Worm (Caenorhabditis elegans) whole organism, dauer: ENCODE results near the gene srw-29.
"Not testable (repeated sequence)": the region's sequence is repeated elsewhere in the genome, so short reads cannot be mapped to it uniquely, and the experiment has no call there.

Experiments used
- unc-62 ChIP-seq: sonication (generic microtip); optimal IDR thresholded peaks from 2 replicates; lab custom pipeline; 2017; ENCODE audit warnings: missing biosample characterization, missing genetic modification reagents, missing genetic modification characterization

srw-29 gene

DNA sequence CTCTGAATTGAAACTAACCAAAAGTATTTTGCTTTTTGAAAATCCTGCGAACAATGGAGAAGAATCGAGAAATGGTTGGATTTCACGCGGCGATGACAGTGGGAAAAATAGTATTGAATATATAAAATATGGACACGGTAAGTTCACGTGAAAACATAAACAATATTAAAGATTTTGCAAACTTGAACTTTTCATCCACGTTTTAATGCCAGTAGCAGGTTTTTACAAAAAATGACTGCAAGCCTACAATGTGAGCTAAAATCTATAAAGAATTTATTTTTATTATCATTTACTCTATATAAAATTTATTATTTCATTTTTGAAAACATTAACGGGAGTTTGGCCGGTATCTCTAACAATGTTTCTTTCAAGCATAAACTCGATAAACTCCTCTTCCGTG is 5.2 kb upstream of the srw-29 start, which contains the start of gene F26D2.10:
TSS of gene F26D2.10 (minus strand) at position 101 of the 400 bp plus-strand sequence.
- no peak for TF ChIP-seq unc-62 (GFP tag; lab: Kevin White, UChicago)

DNA sequence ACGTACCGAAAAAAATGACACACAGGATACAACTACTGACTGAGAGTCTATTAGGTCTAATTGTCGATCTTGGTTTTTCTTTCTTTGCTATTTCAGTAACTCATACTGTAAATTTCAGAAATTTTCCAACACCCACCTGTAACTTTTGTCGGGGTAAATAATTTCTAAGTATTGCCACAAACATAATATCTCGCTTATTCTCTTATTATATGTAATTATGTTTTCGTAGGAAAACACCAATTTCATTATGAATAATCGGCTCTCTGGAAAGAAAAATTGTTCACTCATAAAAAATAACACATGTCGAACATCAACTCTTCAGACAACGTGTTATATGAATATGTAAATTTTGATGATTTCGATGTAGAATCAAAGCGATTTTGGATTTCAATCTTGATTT is 3.6 kb downstream of the srw-29 start, which contains the start of gene srw-48:
TSS of gene srw-48 (plus strand) at position 301 of the 400 bp plus-strand sequence.
- TF ChIP-seq unc-62 (GFP tag; lab: Kevin White, UChicago), result no peak

DNA sequence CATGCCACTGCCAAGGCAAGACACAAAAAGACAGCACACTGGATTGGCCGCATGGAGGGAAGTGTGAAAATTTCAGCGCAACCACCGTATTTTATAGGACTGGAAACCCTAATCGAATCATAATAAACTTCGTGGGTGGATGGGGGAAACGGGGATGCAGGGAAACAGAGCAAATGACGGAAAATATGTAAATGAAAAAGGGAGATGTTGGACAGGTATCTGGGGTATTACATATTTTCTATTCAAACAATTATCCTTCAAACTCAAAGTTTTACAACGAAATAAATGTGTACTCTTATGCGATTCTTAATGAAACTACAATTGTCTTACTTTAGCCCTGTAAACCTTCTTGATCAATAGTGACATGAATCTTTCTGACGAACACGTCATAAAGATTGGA is 4.6 kb downstream of the srw-29 start, which contains the start of gene F26D2.16:
TSS of gene F26D2.16 (minus strand) at position 101 of the 400 bp plus-strand sequence.
- TF ChIP-seq unc-62 (GFP tag; lab: Kevin White, UChicago), result no peak

DNA sequence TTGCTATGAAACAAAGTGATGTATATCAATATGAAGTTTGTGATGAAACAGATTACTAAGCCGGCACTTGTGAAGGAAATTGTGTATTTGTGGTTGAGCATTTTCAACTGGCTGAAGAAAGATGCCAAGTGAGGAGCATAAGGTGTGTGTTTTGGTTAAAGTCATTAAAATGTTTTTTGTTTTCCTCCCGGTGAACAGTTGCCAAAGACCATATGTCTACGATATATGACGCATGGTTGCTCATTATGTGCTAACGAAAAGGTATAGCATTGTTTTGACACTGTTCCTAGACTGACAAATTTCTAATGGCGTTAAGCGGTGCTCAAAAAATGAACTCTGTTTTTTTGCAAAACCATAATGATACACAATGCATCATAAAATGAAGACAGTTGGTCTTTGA is 7.3 kb downstream of the srw-29 start, which contains the start of gene str-55:
TSS of gene str-55 (minus strand) at position 101 of the 400 bp plus-strand sequence.
- no peak for TF ChIP-seq unc-62 (GFP tag; lab: Kevin White, UChicago)

DNA sequence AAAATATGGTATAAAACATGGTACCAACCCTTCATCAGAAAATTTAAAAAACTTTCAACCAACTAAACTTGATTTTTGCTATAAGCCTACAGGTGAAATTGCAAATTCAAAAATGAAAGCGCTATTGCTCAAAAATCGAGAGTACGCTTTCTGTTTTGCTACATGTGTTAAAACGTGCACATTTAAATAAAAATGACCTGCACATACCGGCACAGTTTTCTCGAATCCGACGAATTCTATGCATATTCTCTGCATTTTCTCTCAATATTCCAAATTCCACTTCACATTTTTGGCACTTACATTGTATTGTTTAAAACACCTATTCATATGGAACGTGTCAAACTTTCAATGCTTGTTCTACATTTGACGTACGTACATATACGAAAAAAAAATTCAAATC is 13.8 kb downstream of the srw-29 start, which contains the start of gene srh-145:
TSS of gene srh-145 (plus strand) at position 193 of the 400 bp plus-strand sequence.
- TF ChIP-seq unc-62 (GFP tag; lab: Kevin White, UChicago), result no peak

DNA sequence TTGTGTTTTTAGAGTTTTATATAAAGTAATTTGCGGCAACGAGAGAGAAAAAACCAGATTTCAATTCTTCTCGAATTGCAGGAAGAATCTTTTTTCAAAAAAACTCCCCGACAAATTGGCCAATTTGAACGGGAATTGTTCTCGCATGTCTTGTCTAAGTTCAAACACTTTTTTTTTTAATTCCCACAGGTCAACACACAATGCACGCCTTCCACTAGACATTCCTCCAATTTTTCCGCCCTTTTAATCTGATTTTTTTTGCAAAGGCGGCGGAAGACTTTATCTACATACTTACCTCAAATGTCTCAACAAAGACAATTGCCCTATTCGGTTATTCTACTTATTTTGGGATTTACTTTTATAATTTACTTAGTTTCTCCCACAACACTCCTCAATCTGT is 16.7 kb downstream of the srw-29 start, which contains the start of gene F26D2.3:
TSS of gene F26D2.3 (plus strand) at position 301 of the 400 bp plus-strand sequence.
- no peak for TF ChIP-seq unc-62 (GFP tag; lab: Kevin White, UChicago)

DNA sequence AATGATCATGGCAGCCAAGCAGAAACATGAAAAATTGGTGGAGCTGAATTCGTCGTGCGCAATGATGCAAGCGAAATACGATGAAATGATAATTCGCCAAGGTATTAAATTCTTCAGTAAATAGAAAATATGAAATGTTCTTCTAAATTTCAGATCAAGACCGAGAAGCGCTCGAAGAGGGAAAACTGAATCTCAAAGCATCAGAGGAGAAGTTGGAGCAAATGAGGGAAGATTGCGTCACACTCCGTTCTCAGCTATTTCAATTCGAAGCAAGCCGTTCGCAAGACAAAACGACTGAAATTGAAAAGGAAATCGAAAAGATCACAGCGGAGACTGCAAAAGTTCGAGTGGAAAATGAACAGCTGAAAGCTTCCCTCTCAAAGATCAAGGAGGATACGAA is 18.0 kb downstream of the srw-29 start:
- no peak for TF ChIP-seq unc-62 (GFP tag; lab: Kevin White, UChicago)

DNA sequence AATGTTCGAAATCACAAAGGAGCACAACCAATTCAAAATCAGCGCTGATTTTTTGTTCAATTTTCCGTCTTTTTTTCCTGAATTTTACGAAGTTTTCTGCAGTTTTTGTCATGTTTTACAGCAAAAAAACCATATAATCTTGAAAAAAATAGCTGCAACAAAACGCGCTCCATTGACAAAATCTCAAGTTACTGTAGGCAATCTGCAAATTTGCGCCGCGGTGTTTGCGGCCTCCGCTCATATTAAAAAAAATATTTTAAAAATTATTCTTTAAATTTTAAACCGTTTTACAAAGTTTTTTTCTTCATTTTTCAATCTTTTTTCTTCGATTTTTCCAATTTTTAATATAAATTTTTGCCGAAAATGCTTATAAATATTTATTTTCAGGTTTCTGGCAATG is 19.0 kb downstream of the srw-29 start:
- TF ChIP-seq unc-62 (GFP tag; lab: Kevin White, UChicago), result no peak

DNA sequence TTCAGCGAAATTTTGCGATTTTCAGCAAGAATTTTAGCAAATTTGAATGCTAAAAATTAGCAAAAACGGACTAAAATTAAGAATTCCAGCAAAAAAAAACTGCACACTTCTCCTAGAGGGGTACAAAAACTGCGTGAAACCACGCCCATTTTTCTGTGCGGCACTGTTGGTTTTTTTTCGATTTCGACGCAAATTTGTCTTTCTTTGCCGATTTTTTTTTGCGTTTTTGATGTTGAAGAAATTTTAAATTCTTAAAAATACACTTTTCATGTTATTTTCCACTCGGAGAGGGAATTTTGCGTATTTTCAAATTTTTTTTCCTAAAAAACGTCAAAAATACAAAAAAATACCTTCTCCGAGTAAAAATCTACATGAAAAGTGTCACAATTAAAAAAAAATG is 20.4 kb downstream of the srw-29 start, which contains the start of gene syp-1:
TSS of gene syp-1 (plus strand) at position 301 of the 400 bp plus-strand sequence.
- TF ChIP-seq unc-62 (GFP tag; lab: Kevin White, UChicago), result no peak

DNA sequence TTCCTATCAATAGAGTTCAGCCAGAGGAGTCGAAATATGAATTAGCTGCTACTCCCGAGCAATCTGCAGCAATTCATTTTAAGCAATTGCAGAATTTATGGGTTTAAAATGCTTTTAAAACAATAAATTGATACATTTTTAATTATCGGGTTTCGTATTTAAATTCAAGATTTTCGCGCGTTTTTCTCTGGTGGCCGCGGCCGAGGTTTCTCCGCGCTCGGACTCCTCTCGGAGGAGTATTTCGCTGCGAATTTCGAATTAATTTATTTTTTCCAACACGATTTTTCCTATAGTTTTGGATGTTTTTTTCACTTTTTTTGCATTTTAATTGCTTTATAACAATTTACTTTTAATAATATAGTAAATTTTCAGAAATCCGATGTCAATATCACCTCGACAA is 22.8 kb downstream of the srw-29 start, which contains the start of gene F13A7.14:
TSS of gene F13A7.14 (plus strand) at position 373 of the 400 bp plus-strand sequence.
- no peak for TF ChIP-seq unc-62 (GFP tag; lab: Kevin White, UChicago)

DNA sequence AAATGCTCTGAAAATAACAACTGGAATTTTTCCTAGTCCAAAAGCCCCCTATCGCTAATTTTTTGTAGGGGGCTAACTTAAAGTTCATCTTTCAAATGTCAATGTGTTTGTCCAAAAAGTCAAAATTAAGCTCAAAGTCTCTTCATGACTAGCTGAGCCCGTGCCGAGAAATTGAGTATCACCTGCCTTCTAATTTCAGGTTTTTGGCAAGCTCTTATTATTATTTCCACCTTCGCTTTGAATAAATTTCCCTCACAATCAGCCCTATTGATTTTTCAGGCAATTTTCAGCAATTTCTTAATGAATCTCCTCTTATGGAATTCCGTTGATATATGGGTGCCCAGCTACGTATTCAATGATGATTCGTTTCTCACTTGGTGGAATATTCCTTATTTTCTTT is 24.9 kb downstream of the srw-29 start, which contains the start of gene sre-36:
TSS of gene sre-36 (plus strand) at position 301 of the 400 bp plus-strand sequence.
- TF ChIP-seq unc-62 (GFP tag; lab: Kevin White, UChicago), result no peak

DNA sequence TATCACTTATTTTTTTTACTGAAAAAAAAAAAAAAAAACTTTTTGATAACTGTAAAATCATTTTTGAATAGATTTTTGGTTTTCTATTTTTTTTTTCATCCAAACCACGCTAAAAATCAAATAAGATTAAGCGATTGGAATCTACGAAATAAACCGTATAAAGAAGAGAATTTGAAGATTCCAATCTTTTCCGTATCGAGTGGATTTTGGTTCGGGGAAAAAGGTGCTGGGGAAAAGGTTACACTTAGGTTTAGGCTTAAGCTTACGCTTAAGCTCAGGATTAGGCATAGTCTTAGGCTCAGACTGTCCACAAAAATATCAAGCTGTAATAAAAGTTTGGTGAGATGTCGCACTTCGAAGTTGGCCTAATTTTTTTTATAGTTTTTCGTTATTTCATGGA is 28.6 kb downstream of the srw-29 start, which contains the start of gene F13A7.12:
TSS of gene F13A7.12 (plus strand) at position 301 of the 400 bp plus-strand sequence.
- TF ChIP-seq unc-62 (GFP tag; lab: Kevin White, UChicago), result no peak

DNA sequence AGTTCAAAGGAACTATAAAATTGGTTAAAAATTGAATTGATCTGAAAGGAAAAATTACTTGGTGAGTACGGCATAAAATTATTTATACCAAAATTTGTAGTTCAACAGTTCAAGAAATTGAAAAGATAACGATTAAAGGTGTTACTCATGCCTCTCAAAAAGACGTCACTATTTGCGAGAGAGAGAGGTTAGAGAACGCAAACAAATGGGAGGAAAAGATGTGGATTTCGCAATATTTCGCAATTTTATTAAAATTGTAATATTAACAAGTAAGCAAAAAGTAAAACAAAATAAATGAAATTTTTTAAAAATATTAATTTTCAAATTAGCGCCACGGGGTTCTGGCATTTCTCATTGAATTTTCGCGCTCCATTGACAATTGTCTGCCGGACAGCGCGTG is 29.2 kb downstream of the srw-29 start, which contains the start of gene F13A7.11:
TSS of gene F13A7.11 (minus strand) at position 174 of the 400 bp plus-strand sequence.
- no peak for TF ChIP-seq unc-62 (GFP tag; lab: Kevin White, UChicago)

DNA sequence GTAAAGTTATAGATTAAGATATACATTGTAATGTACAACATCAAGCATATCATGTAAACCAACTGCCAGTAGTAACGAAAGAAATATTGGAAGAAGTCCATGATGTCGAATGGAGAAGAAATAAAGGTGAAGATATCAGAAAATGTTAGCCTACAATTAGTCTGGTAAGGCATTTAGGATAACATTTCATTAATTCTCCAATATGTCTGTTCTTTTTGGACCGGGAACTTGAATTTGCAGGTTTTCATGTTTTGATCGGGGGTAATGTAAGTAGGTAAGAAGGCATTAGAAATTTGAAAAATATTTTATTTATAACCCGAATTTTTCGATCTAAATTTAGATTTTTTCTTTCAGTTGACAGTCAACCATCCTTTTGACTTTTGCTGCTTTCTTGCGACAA is 30.6 kb downstream of the srw-29 start, which contains the start of gene srd-63:
TSS of gene srd-63 (minus strand) at position 101 of the 400 bp plus-strand sequence.
- TF ChIP-seq unc-62 (GFP tag; lab: Kevin White, UChicago), result no peak

DNA sequence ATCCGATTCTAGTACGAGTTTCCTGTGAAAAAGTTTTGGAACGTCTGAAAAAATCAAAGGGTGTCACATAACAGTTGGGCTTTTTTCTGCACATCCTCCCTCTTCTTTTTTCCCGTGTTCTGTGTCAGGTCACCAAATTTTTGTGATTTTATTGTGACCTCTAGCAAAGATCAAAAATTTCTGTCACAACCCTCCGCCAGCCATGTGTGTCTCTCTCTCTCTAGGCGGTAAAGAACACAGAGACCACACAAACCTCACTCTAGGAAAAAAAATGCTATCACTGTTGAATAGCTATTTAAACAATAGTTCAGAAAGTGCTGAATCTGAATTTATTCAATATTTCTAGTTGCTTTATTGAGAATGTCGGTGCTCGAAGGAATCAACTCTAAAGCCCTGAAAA is 33.7 kb downstream of the srw-29 start, which contains the start of gene gst-44:
TSS of gene gst-44 (plus strand) at position 237 of the 400 bp plus-strand sequence.
- no peak for TF ChIP-seq unc-62 (GFP tag; lab: Kevin White, UChicago)

DNA sequence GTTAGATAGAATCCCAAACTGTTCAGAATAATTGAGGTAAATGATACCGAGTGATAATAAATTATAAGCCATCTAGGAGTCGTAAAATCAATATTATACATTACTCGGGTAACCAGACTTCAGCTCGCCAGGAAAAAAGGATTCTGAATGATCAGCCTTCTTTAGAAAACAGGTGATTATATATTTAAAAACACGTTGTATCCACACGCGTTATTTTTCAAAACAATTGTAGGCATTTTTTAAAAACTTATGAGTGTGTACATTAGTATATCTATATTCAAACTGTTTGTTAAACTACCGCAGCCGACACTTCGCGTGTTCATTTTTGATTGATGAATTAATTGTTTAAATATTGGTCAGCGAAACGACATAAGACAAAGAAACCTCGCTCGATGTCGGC is 36.1 kb downstream of the srw-29 start, which contains the start of gene sri-65:
TSS of gene sri-65 (minus strand) at position 101 of the 400 bp plus-strand sequence.
- no peak for TF ChIP-seq unc-62 (GFP tag; lab: Kevin White, UChicago)

DNA sequence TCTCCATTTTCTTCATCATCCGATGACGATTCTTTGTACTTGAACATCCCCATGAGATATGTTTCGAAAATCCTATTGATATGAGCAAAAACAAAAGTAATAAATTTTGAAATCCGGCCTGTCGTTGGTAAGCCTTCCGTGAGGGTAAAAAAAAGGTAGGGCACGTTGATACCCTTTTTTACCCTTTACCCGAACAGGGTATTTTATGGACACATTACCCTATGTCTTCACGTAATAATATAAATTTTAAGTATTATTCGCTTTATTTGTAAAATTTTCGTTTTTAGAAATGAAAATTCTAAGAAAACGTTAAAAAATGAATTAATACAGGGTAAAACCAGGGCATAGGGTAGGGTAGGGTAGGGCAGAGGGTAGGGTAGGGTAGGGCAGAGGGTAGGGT is 40.6 kb downstream of the srw-29 start, which contains the start of gene F13A7.7:
TSS of gene F13A7.7 (minus strand) at position 101 of the 400 bp plus-strand sequence.
- TF ChIP-seq unc-62 (GFP tag; lab: Kevin White, UChicago), result not testable (repeated sequence)
